Fruit fly (Drosophila melanogaster) whole organism, wandering third instar larva: ENCODE measurements around the gene CG31897.

Experiments used
- Abd-B ChIP-seq: fragments of >200 bp; optimal IDR thresholded peaks from 2 replicates; lab custom pipeline; 2017; ENCODE audit warnings: missing biosample characterization, missing genetic modification characterization
- CG32264 ChIP-seq: fragments of 200-800 bp; sonication (Bioruptor generic); optimal IDR thresholded peaks from 2 replicates; lab custom pipeline; 2016; ENCODE audit warnings: missing biosample characterization, missing genetic modification characterization
- CG9705 ChIP-seq: fragments of 200-800 bp; sonication (Bioruptor generic); optimal IDR thresholded peaks from 2 replicates; lab custom pipeline; 2018; ENCODE audit warnings: missing biosample characterization, mild to moderate bottlenecking, missing genetic modification characterization
- CrebA ChIP-seq: fragments of 200-800 bp; sonication (Bioruptor generic); optimal IDR thresholded peaks from 2 replicates; lab custom pipeline; 2016; ENCODE audit warnings: missing biosample characterization, mild to moderate bottlenecking, missing genetic modification characterization, borderline replicate concordance
- Dif ChIP-seq: fragments of 200-275, 200-300 bp; sonication (Bioruptor generic); optimal IDR thresholded peaks from 2 replicates; lab custom pipeline; 2018; ENCODE audit warnings: missing biosample characterization, missing genetic modification characterization; ENCODE audit not compliant: partially characterized antibody
- GATAd ChIP-seq: sonication (Bioruptor generic); optimal IDR thresholded peaks from 2 replicates; lab custom pipeline; 2016; ENCODE audit warnings: missing biosample characterization, missing genetic modification characterization
- HLH106 ChIP-seq: fragments of 200-800 bp; optimal IDR thresholded peaks from 3 replicates; lab custom pipeline; 2019; ENCODE audit warnings: missing biosample characterization, mild to moderate bottlenecking, missing genetic modification characterization, moderate library complexity
- Hnf4 ChIP-seq: fragments of 200-800 bp; sonication (Bioruptor generic); optimal IDR thresholded peaks from 2 replicates; lab custom pipeline; 2016; ENCODE audit warnings: missing biosample characterization, mild to moderate bottlenecking, missing genetic modification characterization
- Hr78 ChIP-seq: fragments of >200 bp; optimal IDR thresholded peaks from 2 replicates; lab custom pipeline; 2017; ENCODE audit warnings: missing biosample characterization, missing genetic modification characterization
- Hr83 ChIP-seq: fragments of 200-300 bp; sonication (Bioruptor generic); optimal IDR thresholded peaks from 2 replicates; lab custom pipeline; 2016; ENCODE audit warnings: missing biosample characterization, mild to moderate bottlenecking, missing genetic modification characterization, moderate library complexity; ENCODE audit not compliant: poor library complexity, severe bottlenecking
- Jra ChIP-seq: sonication (Bioruptor generic); optimal IDR thresholded peaks from 2 replicates; lab custom pipeline; 2016; ENCODE audit warnings: missing biosample characterization, missing genetic modification characterization
- Mio ChIP-seq: sonication (Bioruptor generic); optimal IDR thresholded peaks from 2 replicates; lab custom pipeline; 2016; ENCODE audit warnings: missing biosample characterization, missing genetic modification characterization
- Myc ChIP-seq: fragments of >200 bp; optimal IDR thresholded peaks from 2 replicates; lab custom pipeline; 2017
- N ChIP-seq: fragments of >200 bp; optimal IDR thresholded peaks from 2 replicates; lab custom pipeline; 2018; ENCODE audit warnings: missing biosample characterization, missing external identifiers, missing genetic modification characterization
- OdsH ChIP-seq: fragments of 200-800 bp; sonication (Bioruptor generic); optimal IDR thresholded peaks from 2 replicates; lab custom pipeline; 2016; ENCODE audit warnings: missing biosample characterization, mild to moderate bottlenecking, missing genetic modification characterization
- Rel ChIP-seq, 2 experiments: fragments of 200-800 bp; sonication (Bioruptor generic) in 1 of 2; optimal IDR thresholded peaks; 2 replicates in 1 of 2; 3 replicates in 1 of 2; lab custom pipeline; 2016 to 2019; ENCODE audit warnings: mild to moderate bottlenecking in 2 of 2, missing biosample characterization in 2 of 2, missing genetic modification characterization in 2 of 2, moderate library complexity in 1 of 2
- Sp1 ChIP-seq: fragments of 200-800 bp; sonication (Bioruptor generic); optimal IDR thresholded peaks from 3 replicates; lab custom pipeline; 2019; ENCODE audit warnings: missing biosample characterization, mild to moderate bottlenecking, missing genetic modification characterization, moderate library complexity
- Vsx2 ChIP-seq: fragments of 200-300, 225-300 bp; sonication (Bioruptor generic); optimal IDR thresholded peaks from 2 replicates; lab custom pipeline; 2018; ENCODE audit warnings: missing biosample characterization, missing genetic modification characterization; ENCODE audit not compliant: partially characterized antibody
- br ChIP-seq: fragments of 200-800 bp; sonication (Bioruptor generic); optimal IDR thresholded peaks from 2 replicates; lab custom pipeline; 2016; ENCODE audit warnings: missing biosample characterization, missing genetic modification characterization
- brk ChIP-seq: fragments of 200-800 bp; sonication (Bioruptor generic); optimal IDR thresholded peaks from 2 replicates; lab custom pipeline; 2016; ENCODE audit warnings: missing biosample characterization, mild to moderate bottlenecking, missing genetic modification characterization
- dmrt93B ChIP-seq: fragments of 200-800 bp; sonication (Bioruptor generic); optimal IDR thresholded peaks from 2 replicates; lab custom pipeline; 2018; ENCODE audit warnings: missing biosample characterization, mild to moderate bottlenecking, missing genetic modification characterization
- dsf ChIP-seq: sonication (Bioruptor generic); optimal IDR thresholded peaks from 2 replicates; lab custom pipeline; 2016; ENCODE audit warnings: missing biosample characterization, missing genetic modification characterization, borderline replicate concordance
- ey ChIP-seq: fragments of 200-800 bp; sonication (Bioruptor generic); optimal IDR thresholded peaks from 2 replicates; lab custom pipeline; 2016; ENCODE audit warnings: missing biosample characterization, missing genetic modification characterization
- foxo ChIP-seq, 2 experiments: fragments of 200-800 bp; sonication (Bioruptor generic); optimal IDR thresholded peaks; 2 replicates in 1 of 2; 3 replicates in 1 of 2; lab custom pipeline; 2016 to 2017; ENCODE audit warnings: missing biosample characterization in 2 of 2, missing genetic modification characterization in 2 of 2
- fru ChIP-seq: fragments of 200-800 bp; sonication (Bioruptor generic); optimal IDR thresholded peaks from 3 replicates; lab custom pipeline; 2016; ENCODE audit warnings: missing biosample characterization, mild to moderate bottlenecking, missing genetic modification characterization
- h ChIP-seq: fragments of 200-800 bp; sonication (Bioruptor generic); optimal IDR thresholded peaks from 3 replicates; lab custom pipeline; 2016; ENCODE audit warnings: missing biosample characterization, mild to moderate bottlenecking, missing genetic modification characterization
- jim ChIP-seq: fragments of 175-275, 200-325 bp; sonication (Bioruptor generic); optimal IDR thresholded peaks from 2 replicates; lab custom pipeline; 2016; ENCODE audit warnings: missing biosample characterization, mild to moderate bottlenecking, missing genetic modification characterization
- lola ChIP-seq: fragments of >200 bp; optimal IDR thresholded peaks from 2 replicates; lab custom pipeline; 2017; ENCODE audit warnings: missing biosample characterization, missing genetic modification characterization
- pan ChIP-seq: fragments of >200 bp; optimal IDR thresholded peaks from 2 replicates; lab custom pipeline; 2017
- psq ChIP-seq: fragments of 200-800 bp; sonication (Bioruptor generic); optimal IDR thresholded peaks from 3 replicates; lab custom pipeline; 2017; ENCODE audit warnings: missing biosample characterization, mild to moderate bottlenecking, missing genetic modification characterization, moderate library complexity
- rgr ChIP-seq: fragments of 200-800 bp; sonication (Bioruptor generic); optimal IDR thresholded peaks from 3 replicates; lab custom pipeline; 2016; ENCODE audit warnings: missing biosample characterization, mild to moderate bottlenecking, missing genetic modification characterization
- sage ChIP-seq: fragments of 200-800 bp; sonication (Bioruptor generic); optimal IDR thresholded peaks from 2 replicates; lab custom pipeline; 2016; ENCODE audit warnings: missing biosample characterization, mild to moderate bottlenecking, missing genetic modification characterization
- sv ChIP-seq: fragments of 200-800 bp; sonication (Bioruptor generic); optimal IDR thresholded peaks from 3 replicates; lab custom pipeline; 2016; ENCODE audit warnings: missing biosample characterization, missing genetic modification characterization
- tai ChIP-seq: sonication (Bioruptor generic); optimal IDR thresholded peaks from 2 replicates; lab custom pipeline; 2016; ENCODE audit warnings: missing biosample characterization, missing genetic modification characterization
- usp ChIP-seq: fragments of >200 bp; optimal IDR thresholded peaks from 2 replicates; lab custom pipeline; 2017; ENCODE audit warnings: missing biosample characterization, missing genetic modification characterization
- woc ChIP-seq: sonication (Bioruptor generic); optimal IDR thresholded peaks from 2 replicates; lab custom pipeline; 2016; ENCODE audit warnings: missing biosample characterization, mild to moderate bottlenecking, missing genetic modification characterization

CG31897 gene

dm6 chr2L:8398721-8399120, 43.5 kb upstream of the CG31897 start, which contains the start of gene CG13386:
Gene CG13386, plus strand, starts transcription at chr2L:8399021.
- TF ChIP-seq GATAd (GFP tag; lab: Kevin White, UChicago) (no peak), lola (GFP tag; lab: Kevin White, UChicago) (no peak), foxo (GFP tag; optimal IDR thresholded peaks at IDR 0.05; lab: Kevin White, UChicago) (no peak), sage (GFP tag; lab: Kevin White, UChicago) (no peak)

dm6 chr2L:8399863-8400598, 42.2 kb upstream of the CG31897 start, which contains the start of gene CG31898:
Gene CG31898, plus strand, starts transcription at chr2L:8400421.
- TF ChIP-seq Hnf4 (GFP tag; lab: Kevin White, UChicago) (no peak), sage (GFP tag; lab: Kevin White, UChicago) (peak; percentile 26), fru (GFP tag; lab: Kevin White, UChicago) (no peak), CrebA (GFP tag; lab: Kevin White, UChicago) (no peak), pan (lab: Kevin White, UChicago) (no peak), Mio (no peak)

dm6 chr2L:8402928-8403285, 39.3 kb upstream of the CG31897 start, which contains the start of gene fy:
Gene fy, minus strand, starts transcription at chr2L:8403280.
- TF ChIP-seq N (no peak), Hr78 (no peak), brk (GFP tag; lab: Kevin White, UChicago) (no peak), Hr83 (GFP tag; lab: Kevin White, UChicago) (no peak), Jra (no peak), GATAd (GFP tag; lab: Kevin White, UChicago) (no peak), Sp1 (GFP tag; lab: Kevin White, UChicago) (no peak), foxo (GFP tag; optimal IDR thresholded peaks at IDR 0.05; lab: Kevin White, UChicago) (no peak), sage (GFP tag; lab: Kevin White, UChicago) (no peak), CG32264 (no peak), woc (GFP tag; lab: Kevin White, UChicago) (no peak), Abd-B (no peak)
- TF ChIP-seq, all 38 proteins: peak for 0

- TF ChIP-seq N: peak; percentile 75
- TF ChIP-seq h (GFP tag; lab: Kevin White, UChicago): peak; percentile 58
- no peak for TF ChIP-seq Myc (lab: Kevin White, UChicago)
- TF ChIP-seq jim (GFP tag; lab: Kevin White, UChicago): peak; percentile 46
- TF ChIP-seq brk (GFP tag; lab: Kevin White, UChicago): no peak
- no peak for TF ChIP-seq dmrt93B (GFP tag; lab: Kevin White, UChicago)
- TF ChIP-seq tai: no peak
- no peak for TF ChIP-seq CG32264
- TF ChIP-seq Vsx2 (GFP tag; lab: Kevin White, UChicago): no peak
- TF ChIP-seq CrebA (GFP tag; lab: Kevin White, UChicago): no peak
- peak; percentile 40 for TF ChIP-seq OdsH (GFP tag; lab: Kevin White, UChicago)
- no peak for TF ChIP-seq Hnf4 (GFP tag; lab: Kevin White, UChicago)
- TF ChIP-seq sage (GFP tag; lab: Kevin White, UChicago): no peak
- peak; percentile 11 for TF ChIP-seq HLH106 (tag; lab: Kevin White, UChicago)
- peak; percentile 54 for TF ChIP-seq woc (GFP tag; lab: Kevin White, UChicago)
- peak; percentile 25 for TF ChIP-seq CG9705 (GFP tag; lab: Kevin White, UChicago)
- peak; percentile 20 for TF ChIP-seq ey (GFP tag; lab: Kevin White, UChicago)
- no peak for TF ChIP-seq Rel (GFP tag; optimal IDR thresholded peaks at IDR 0.05; lab: Kevin White, UChicago)
- TF ChIP-seq Rel (tag; optimal IDR thresholded peaks at IDR 0.05; lab: Kevin White, UChicago): peak; percentile 49
- peak; percentile 7 for TF ChIP-seq sv (GFP tag; lab: Kevin White, UChicago)
- TF ChIP-seq Hr83 (GFP tag; lab: Kevin White, UChicago): peak; percentile 80
- no peak for TF ChIP-seq GATAd (GFP tag; lab: Kevin White, UChicago)
- TF ChIP-seq pan (lab: Kevin White, UChicago): no peak
- peak; percentile 61 for TF ChIP-seq rgr
- no peak for TF ChIP-seq br (GFP tag; lab: Kevin White, UChicago)
- TF ChIP-seq dsf: peak; percentile 6
- peak; percentile 40 for TF ChIP-seq Jra
- TF ChIP-seq psq (GFP tag; lab: Kevin White, UChicago): peak; percentile 45
- no peak for TF ChIP-seq Dif (GFP tag; lab: Kevin White, UChicago)
- TF ChIP-seq fru (GFP tag; lab: Kevin White, UChicago): peak; percentile 69
- TF ChIP-seq usp (GFP tag; lab: Kevin White, UChicago): no peak
- TF ChIP-seq foxo (GFP tag; optimal IDR thresholded peaks at IDR 0.05; lab: Kevin White, UChicago): peak in 1 of 2 experiments; percentile 60
- TF ChIP-seq Sp1 (GFP tag; lab: Kevin White, UChicago): peak; percentile 73
Observed at dm6 chr2L:8403286-8404270, 38.7 kb upstream of the CG31897 start, which contains the start of gene emb. Gene emb, plus strand, starts transcription at chr2L:8403573.
